Worm (Caenorhabditis elegans): ENCODE results near the gene akt-1.

Gene akt-1

ce11 chrV:10248255-10248979, at the start of gene akt-1:
Gene akt-1, plus strand, starts transcription at chrV:10248905.
- TF ChIP-seq sptf-1 (tag; optimal IDR thresholded peaks at IDR 0.05) (no peak), F16B12.6 (tag; optimal IDR thresholded peaks at IDR 0.05) (no peak), unc-130 (tag; optimal IDR thresholded peaks at IDR 0.05) (no peak), ceh-88 (GFP tag; IDR thresholded peaks at IDR 0.05) (no peak), lin-14 (GFP tag; optimal IDR thresholded peaks at IDR 0.05) (no peak), efl-1 (optimal IDR thresholded peaks at IDR 0.05) (no peak), efl-1 (GFP tag; optimal IDR thresholded peaks at IDR 0.05 in 1 of 2) (peak in 1 of 2 experiments; percentile 49), aly-2 (tag; optimal IDR thresholded peaks at IDR 0.05) (no peak), ztf-4 (tag; optimal IDR thresholded peaks at IDR 0.05) (no peak), nhr-19 (GFP tag; conservative IDR thresholded peaks at IDR 0.05) (no peak), ama-1 (optimal IDR thresholded peaks at IDR 0.05) (peak; percentile 2), snpc-4 (tag; optimal IDR thresholded peaks at IDR 0.05) (no peak), alr-1 (tag; optimal IDR thresholded peaks at IDR 0.05; ENCODE audit: borderline replicate concordance) (no peak), vab-15 (tag; optimal IDR thresholded peaks at IDR 0.05) (no peak)

- TF ChIP-seq pag-3 (tag; optimal IDR thresholded peaks at IDR 0.05; ENCODE audit: borderline replicate concordance, insufficient read depth) (no peak), lin-13 (GFP tag; optimal IDR thresholded peaks at IDR 0.05) (no peak), ceh-82 (tag; optimal IDR thresholded peaks at IDR 0.05) (no peak), pqm-1 (tag; optimal IDR thresholded peaks at IDR 0.05) (no peak), nhr-71 (tag; optimal IDR thresholded peaks at IDR 0.05) (no peak), nhr-20 (tag; optimal IDR thresholded peaks at IDR 0.05) (peak; percentile 16), blmp-1 (tag; optimal IDR thresholded peaks at IDR 0.05) (peak; percentile 9), elt-2 (tag; optimal IDR thresholded peaks at IDR 0.05) (no peak), ceh-90 (tag; optimal IDR thresholded peaks at IDR 0.05) (no peak), lsy-2 (tag; optimal IDR thresholded peaks at IDR 0.05) (no peak), zip-4 (GFP tag; optimal IDR thresholded peaks at IDR 0.05) (no peak), zag-1 (tag; optimal IDR thresholded peaks at IDR 0.05) (no peak), lin-15B (tag; optimal IDR thresholded peaks at IDR 0.05) (no peak)
These were observed 46.8 kb upstream of the akt-1 start, which contains the start of gene ZK856.7 for ce11 chrV:10201913-10202312. Gene ZK856.7, plus strand, starts transcription at chrV:10202098.

DNA sequence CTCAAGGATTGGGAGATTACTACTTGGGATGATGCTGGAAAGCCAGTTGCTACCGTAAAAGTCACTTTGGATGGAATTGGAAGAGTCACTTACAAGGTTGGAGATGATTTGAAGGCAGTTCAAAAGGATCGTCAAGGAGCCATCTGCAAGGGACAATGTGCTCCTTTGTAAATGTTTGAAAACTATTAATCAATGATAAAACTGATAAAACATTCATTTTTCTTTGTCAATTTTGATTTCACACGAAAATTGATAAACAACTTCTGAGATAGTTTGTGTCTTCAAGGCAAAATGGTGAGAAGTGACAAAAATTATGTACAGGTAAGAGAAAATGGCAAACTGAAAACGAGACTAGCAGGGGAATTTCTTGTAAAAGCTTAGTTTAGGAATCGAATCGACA, 46.4 kb upstream of the akt-1 start:
- TF ChIP-seq efl-1 (optimal IDR thresholded peaks at IDR 0.05) (no peak), efl-1 (GFP tag; optimal IDR thresholded peaks at IDR 0.05 in 1 of 2) (peak in 1 of 2 experiments; percentile 91), elt-2 (tag; optimal IDR thresholded peaks at IDR 0.05) (peak; percentile 15), nhr-71 (tag; optimal IDR thresholded peaks at IDR 0.05) (no peak)

DNA sequence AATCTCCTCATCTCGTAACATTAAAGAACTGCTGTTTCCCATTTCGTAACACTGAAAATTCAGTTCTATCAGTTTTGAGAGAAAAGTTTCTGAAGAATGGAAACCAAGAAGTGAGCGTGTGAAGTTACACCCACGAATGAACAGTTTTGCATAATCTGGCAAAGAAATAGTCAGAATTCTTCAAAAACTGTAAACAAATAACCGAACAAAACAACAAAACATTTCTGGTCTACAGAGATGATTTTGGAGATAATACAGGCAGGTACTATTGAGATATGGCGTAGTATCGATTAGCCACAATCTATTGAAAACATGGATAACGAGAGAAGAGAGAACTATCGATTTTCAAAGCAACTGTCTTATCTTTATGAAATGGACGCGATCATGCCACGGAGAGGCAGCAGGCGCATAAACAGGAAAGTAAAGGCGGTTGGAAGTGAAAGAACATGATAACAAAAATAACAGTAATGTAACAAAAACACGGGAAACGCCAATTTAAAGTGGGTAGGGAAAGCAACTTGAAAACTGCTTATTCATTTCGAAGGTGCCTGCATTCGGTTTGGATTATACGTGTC, 45.2 kb upstream of the akt-1 start, which contains the start of gene chpf-1:
TSS of gene chpf-1 (minus strand) at position 51 of the 575 bp plus-strand sequence.
- TF ChIP-seq aly-2 (tag; optimal IDR thresholded peaks at IDR 0.05) (no peak), hlh-17 (GFP tag; optimal IDR thresholded peaks at IDR 0.05; ENCODE audit: borderline replicate concordance) (no peak), egl-13 (tag; optimal IDR thresholded peaks at IDR 0.05) (no peak), lin-14 (GFP tag; optimal IDR thresholded peaks at IDR 0.05) (peak; percentile 38), unc-86 (tag; optimal IDR thresholded peaks at IDR 0.05) (no peak), pax-3 (tag; optimal IDR thresholded peaks at IDR 0.05) (no peak), sox-4 (tag; optimal IDR thresholded peaks at IDR 0.05) (no peak), F16B12.6 (tag; optimal IDR thresholded peaks at IDR 0.05) (no peak), unc-62 (GFP tag; optimal IDR thresholded peaks at IDR 0.05) (no peak), blmp-1 (tag; optimal IDR thresholded peaks at IDR 0.05) (peak; percentile 80), C16A3.4 (tag; optimal IDR thresholded peaks at IDR 0.05) (no peak), ztf-4 (tag; optimal IDR thresholded peaks at IDR 0.05) (no peak), nhr-47 (tag; optimal IDR thresholded peaks at IDR 0.05) (no peak), mdl-1 (tag; optimal IDR thresholded peaks at IDR 0.05) (peak in 1 of 2 experiments; percentile 0), lin-35 (GFP tag; optimal IDR thresholded peaks at IDR 0.05) (peak in 1 of 2 experiments; percentile 58), elt-2 (tag; optimal IDR thresholded peaks at IDR 0.05) (peak; percentile 22), zip-4 (GFP tag; optimal IDR thresholded peaks at IDR 0.05) (no peak), lir-3 (tag; optimal IDR thresholded peaks at IDR 0.05; ENCODE audit: poor library complexity) (no peak), nhr-90 (tag; optimal IDR thresholded peaks at IDR 0.05; ENCODE audit: poor library complexity) (no peak), pag-3 (tag; optimal IDR thresholded peaks at IDR 0.05; ENCODE audit: borderline replicate concordance, insufficient read depth) (no peak), nhr-85 (tag) (no peak), lin-13 (GFP tag; optimal IDR thresholded peaks at IDR 0.05) (no peak), elt-3 (tag; optimal IDR thresholded peaks at IDR 0.05) (peak in 1 of 6 experiments; percentile 80), xbp-1 (tag; optimal IDR thresholded peaks at IDR 0.05) (no peak), C04F5.9 (tag; optimal IDR thresholded peaks at IDR 0.05) (no peak), ceh-88 (GFP tag; IDR thresholded peaks at IDR 0.05) (no peak), alr-1 (tag; optimal IDR thresholded peaks at IDR 0.05; ENCODE audit: borderline replicate concordance) (no peak)

Data from whole organism, L1 larva.